Worm (Caenorhabditis elegans): ENCODE measurements around the gene rnp-3.

Gene rnp-3

ce11 chrIV:4216099-4216894, 42.4 kb downstream of the rnp-3 start:
- no peak for TF ChIP-seq ets-7 (tag; optimal IDR thresholded peaks at IDR 0.05)
- no peak for TF ChIP-seq ceh-13 (GFP tag; optimal IDR thresholded peaks at IDR 0.05)
- no peak for TF ChIP-seq sea-1 (GFP tag; conservative IDR thresholded peaks at IDR 0.05)
- no peak for TF ChIP-seq hmbx-1 (tag; optimal IDR thresholded peaks at IDR 0.05)
- no peak for TF ChIP-seq tbx-37 (GFP tag; conservative IDR thresholded peaks at IDR 0.05)
- no peak for TF ChIP-seq B0310.2 (tag; optimal IDR thresholded peaks at IDR 0.05)
- no peak for TF ChIP-seq aly-1 (tag; optimal IDR thresholded peaks at IDR 0.05)
- no peak for TF ChIP-seq tbx-11 (GFP tag; IDR thresholded peaks at IDR 0.05)
- no peak for TF ChIP-seq scrt-1 (GFP tag; IDR thresholded peaks at IDR 0.05)
- no peak for TF ChIP-seq tra-4 (tag; optimal IDR thresholded peaks at IDR 0.05)
- no peak for TF ChIP-seq hmg-4 (GFP tag; optimal IDR thresholded peaks at IDR 0.05)

- no peak for TF ChIP-seq ama-1 (optimal IDR thresholded peaks at IDR 0.05)
- no peak for TF ChIP-seq F13C5.2 (tag; optimal IDR thresholded peaks at IDR 0.05)
- no peak for TF ChIP-seq B0310.2 (tag; optimal IDR thresholded peaks at IDR 0.05)
- no peak for TF ChIP-seq ceh-36 (tag; optimal IDR thresholded peaks at IDR 0.05)
- TF ChIP-seq tbx-37 (GFP tag; conservative IDR thresholded peaks at IDR 0.05): no peak
- TF ChIP-seq aly-1 (tag; optimal IDR thresholded peaks at IDR 0.05): no peak
- TF ChIP-seq ceh-13 (GFP tag; optimal IDR thresholded peaks at IDR 0.05): no peak
- no peak for TF ChIP-seq scrt-1 (GFP tag; IDR thresholded peaks at IDR 0.05)
- no peak for TF ChIP-seq tra-4 (tag; optimal IDR thresholded peaks at IDR 0.05)
- TF ChIP-seq hmg-4 (GFP tag; optimal IDR thresholded peaks at IDR 0.05): no peak
Measured at ce11 chrIV:4218276-4218675, 44.4 kb downstream of the rnp-3 start.

ce11 chrIV:4219983-4220382, 46.1 kb downstream of the rnp-3 start, which contains the start of gene F30B5.11:
F30B5.11 (minus strand) TSS chrIV:4220083.
- TF ChIP-seq hmg-4 (GFP tag; optimal IDR thresholded peaks at IDR 0.05) (no peak), tbx-11 (GFP tag; IDR thresholded peaks at IDR 0.05) (no peak), ama-1 (optimal IDR thresholded peaks at IDR 0.05) (no peak), ceh-13 (GFP tag; optimal IDR thresholded peaks at IDR 0.05) (no peak), ceh-36 (tag; optimal IDR thresholded peaks at IDR 0.05) (no peak), ets-7 (tag; optimal IDR thresholded peaks at IDR 0.05) (no peak), tra-4 (tag; optimal IDR thresholded peaks at IDR 0.05) (no peak), sea-1 (GFP tag; conservative IDR thresholded peaks at IDR 0.05) (no peak), B0310.2 (tag; optimal IDR thresholded peaks at IDR 0.05) (no peak), pes-1 (GFP tag; IDR thresholded peaks at IDR 0.05) (no peak), aly-1 (tag; optimal IDR thresholded peaks at IDR 0.05) (no peak), F13C5.2 (tag; optimal IDR thresholded peaks at IDR 0.05) (no peak)

- TF ChIP-seq sea-1 (GFP tag; conservative IDR thresholded peaks at IDR 0.05): no peak
- no peak for TF ChIP-seq tbx-11 (GFP tag; IDR thresholded peaks at IDR 0.05)
- no peak for TF ChIP-seq tbx-37 (GFP tag; conservative IDR thresholded peaks at IDR 0.05)
- TF ChIP-seq scrt-1 (GFP tag; IDR thresholded peaks at IDR 0.05): no peak
- no peak for TF ChIP-seq pes-1 (GFP tag; IDR thresholded peaks at IDR 0.05)
- no peak for TF ChIP-seq ceh-13 (GFP tag; optimal IDR thresholded peaks at IDR 0.05)
Measured at ce11 chrIV:4225851-4226250, 52.0 kb downstream of the rnp-3 start, which contains the start of gene srbc-71. srbc-71 (minus strand) TSS chrIV:4225951.

Measured in whole organism, early embryonic.